Worm (Caenorhabditis elegans) whole organism, young adult: Measurements from ENCODE around the gene txt-19.

ENCODE experiments used
- ama-1 ChIP-seq, 3 experiments: fragments of 150-350 bp in 1 of 3; sonication (generic microtip) in 2 of 3; optimal IDR thresholded peaks; 2 replicates each; lab custom pipeline; 2014 to 2018; ENCODE audit warnings: missing biosample characterization in 2 of 3, missing genetic modification characterization in 2 of 3, missing genetic modification reagents in 2 of 3
- snpc-1.1 ChIP-seq: sonication (generic microtip); optimal IDR thresholded peaks from 2 replicates; lab custom pipeline; 2017; ENCODE audit warnings: missing genetic modification characterization, mild to moderate bottlenecking, missing compliant biosample characterization, antibody characterized with exemption, moderate library complexity, missing genotype, missing genetic modification reagents; ENCODE audit not compliant: insufficient read depth
- sptf-2 ChIP-seq: fragments of 200-800 bp; sonication (Bioruptor generic); optimal IDR thresholded peaks from 2 replicates; lab custom pipeline; 2018; ENCODE audit warnings: mild to moderate bottlenecking, missing genetic modification characterization, missing compliant biosample characterization
- unc-62 ChIP-seq: fragments of 150-350 bp; optimal IDR thresholded peaks from 2 replicates; lab custom pipeline; 2014; ENCODE audit warnings: missing biosample characterization, missing genetic modification reagents, missing genetic modification characterization
- ztf-28 ChIP-seq: fragments of 200-800 bp; sonication (Bioruptor generic); IDR thresholded peaks from 2 replicates; pipeline ENCODE4 v1.3.6; 2022; ENCODE audit warnings: missing genetic modification reagents, missing genetic modification characterization, missing compliant biosample characterization

- no peak for TF ChIP-seq ztf-28
- no peak for TF ChIP-seq ama-1 (optimal IDR thresholded peaks at IDR 0.05; lab: Kevin White, UChicago)
- no peak for TF ChIP-seq ama-1 (GFP tag; optimal IDR thresholded peaks at IDR 0.05; lab: Kevin White, UChicago)
- no peak for TF ChIP-seq sptf-2
- TF ChIP-seq unc-62 (GFP tag; lab: Kevin White, UChicago), result peak; percentile 82
- TF ChIP-seq snpc-1.1 (tag; lab: Kevin White, UChicago), result no peak
Observed at ce11 chrIV:12842121-12842520, 3.6 kb upstream of the txt-19 start.
